Fruit fly (Drosophila melanogaster) S2 (cell line): ENCODE results near the gene CG7402.

Experiments used
- CG8478 ChIP-seq: fragments of >200 bp; optimal IDR thresholded peaks from 2 replicates; lab custom pipeline; 2018
- CTCF ChIP-seq, 2 experiments: fragments of >200 bp; optimal IDR thresholded peaks; 2 replicates each; lab custom pipeline; 2018

Gene CG7402

DNA sequence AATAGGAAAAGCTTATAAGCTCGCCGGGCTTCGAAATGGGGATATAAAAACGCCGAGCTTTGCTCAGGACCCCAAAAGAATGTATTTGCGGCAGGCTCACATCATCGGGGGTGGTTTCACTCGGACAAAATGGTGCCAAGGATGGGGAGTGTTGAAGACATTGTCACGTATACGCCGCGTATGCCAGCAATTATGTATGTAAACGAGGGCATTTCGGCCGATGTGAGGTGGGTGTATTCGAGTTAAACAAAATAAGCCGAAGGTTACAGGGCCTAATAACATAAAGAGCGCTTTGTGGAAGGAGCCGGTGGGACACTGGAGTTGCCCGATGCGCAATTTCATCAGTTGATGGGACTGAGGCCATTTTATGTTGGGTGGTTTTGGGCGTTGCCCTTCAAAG is 53.5 kb downstream of the CG7402 start:
- TF ChIP-seq CTCF (optimal IDR thresholded peaks at IDR 0.05; lab: Kevin White, UChicago): no peak
- TF ChIP-seq CG8478 (lab: Kevin White, UChicago): no peak
